Worm (Caenorhabditis elegans) whole organism, mixed stage, embryonic: Measurements from ENCODE around the gene osm-6.

Source experiments
- M03D4.4 ChIP-seq: sonication (generic microtip); optimal IDR thresholded peaks from 2 replicates; lab custom pipeline; 2017; ENCODE audit warnings: mild to moderate bottlenecking, missing genetic modification characterization, missing compliant biosample characterization
- bed-3 ChIP-seq: fragments of 200-800 bp; sonication (Bioruptor generic); optimal IDR thresholded peaks from 3 replicates; lab custom pipeline; 2018; ENCODE audit warnings: mild to moderate bottlenecking, missing genetic modification characterization, moderate library complexity, missing compliant biosample characterization
- blmp-1 ChIP-seq: fragments of 150-350 bp; optimal IDR thresholded peaks from 2 replicates; lab custom pipeline; 2014; ENCODE audit warnings: missing biosample characterization, missing genetic modification characterization
- ceh-39 ChIP-seq: fragments of 150-350 bp; optimal IDR thresholded peaks from 2 replicates; lab custom pipeline; 2014; ENCODE audit warnings: missing biosample characterization, missing genetic modification characterization
- ceh-43 ChIP-seq: fragments of 200-800 bp; sonication (Bioruptor generic); optimal IDR thresholded peaks from 2 replicates; lab custom pipeline; 2018; ENCODE audit warnings: mild to moderate bottlenecking, missing genetic modification characterization, moderate library complexity, missing compliant biosample characterization
- ceh-83 ChIP-seq: fragments of 200-800 bp; sonication (Bioruptor generic); optimal IDR thresholded peaks from 2 replicates; lab custom pipeline; 2018; ENCODE audit warnings: mild to moderate bottlenecking, missing genetic modification characterization, missing compliant biosample characterization
- cnd-1 ChIP-seq: fragments of 200-800 bp; sonication (Bioruptor generic); optimal IDR thresholded peaks from 2 replicates; lab custom pipeline; 2018; ENCODE audit warnings: mild to moderate bottlenecking, missing genetic modification characterization, missing compliant biosample characterization
- elt-1 ChIP-seq: sonication (generic microtip); optimal IDR thresholded peaks from 2 replicates; lab custom pipeline; 2017; ENCODE audit warnings: missing genetic modification characterization, mild to moderate bottlenecking, missing compliant biosample characterization, antibody characterized with exemption, moderate library complexity, borderline replicate concordance; ENCODE audit not compliant: insufficient read depth
- elt-3 ChIP-seq: fragments of 150-350 bp; optimal IDR thresholded peaks from 2 replicates; lab custom pipeline; 2014; ENCODE audit warnings: missing biosample characterization, missing genetic modification characterization
- flh-1 ChIP-seq: fragments of 200-800 bp; sonication (Bioruptor generic); optimal IDR thresholded peaks from 2 replicates; lab custom pipeline; 2018; ENCODE audit warnings: mild to moderate bottlenecking, missing genetic modification characterization, moderate library complexity, missing compliant biosample characterization
- ham-2 ChIP-seq: fragments of 200-800 bp; sonication (Bioruptor generic); optimal IDR thresholded peaks from 2 replicates; lab custom pipeline; 2018; ENCODE audit warnings: mild to moderate bottlenecking, missing genetic modification characterization, missing compliant biosample characterization
- hlh-1 ChIP-seq: fragments of 150-350 bp; optimal IDR thresholded peaks from 2 replicates; lab custom pipeline; 2014; ENCODE audit warnings: missing biosample characterization, missing genetic modification reagents, missing genetic modification characterization
- lin-13 ChIP-seq: fragments of 150-350 bp; optimal IDR thresholded peaks from 2 replicates; lab custom pipeline; 2014; ENCODE audit warnings: missing biosample characterization, missing genetic modification characterization
- lin-32 ChIP-seq: fragments of 200-800 bp; sonication (Bioruptor generic); optimal IDR thresholded peaks from 2 replicates; lab custom pipeline; 2018; ENCODE audit warnings: mild to moderate bottlenecking, missing genetic modification characterization, missing compliant biosample characterization
- lsy-2 ChIP-seq: fragments of 150-350 bp; optimal IDR thresholded peaks from 2 replicates; lab custom pipeline; 2014; ENCODE audit warnings: missing biosample characterization, missing genetic modification characterization
- nhr-237 ChIP-seq: fragments of 150-350 bp; optimal IDR thresholded peaks from 2 replicates; lab custom pipeline; 2014; ENCODE audit warnings: missing biosample characterization, missing genetic modification characterization
- nhr-76 ChIP-seq: sonication (generic microtip); optimal IDR thresholded peaks from 2 replicates; lab custom pipeline; 2017; ENCODE audit warnings: missing biosample characterization, missing genetic modification characterization
- snpc-4 ChIP-seq: fragments of 150-350 bp; optimal IDR thresholded peaks from 2 replicates; lab custom pipeline; 2014; ENCODE audit warnings: missing biosample characterization, missing genetic modification characterization
- unc-120 ChIP-seq: sonication (generic microtip); optimal IDR thresholded peaks from 2 replicates; lab custom pipeline; 2017; ENCODE audit warnings: missing genetic modification characterization, missing compliant biosample characterization; ENCODE audit not compliant: poor library complexity, severe bottlenecking
- unc-39 ChIP-seq: fragments of 150-350 bp; optimal IDR thresholded peaks from 2 replicates; lab custom pipeline; 2014; ENCODE audit warnings: missing biosample characterization, missing genetic modification characterization
- unc-62 ChIP-seq: fragments of 150-350 bp; optimal IDR thresholded peaks from 2 replicates; lab custom pipeline; 2014; ENCODE audit warnings: missing biosample characterization, missing genetic modification reagents, missing genetic modification characterization
- zip-8 ChIP-seq: fragments of 150-350 bp; optimal IDR thresholded peaks from 2 replicates; lab custom pipeline; 2014; ENCODE audit warnings: missing biosample characterization, missing genetic modification characterization
- ztf-11 ChIP-seq: fragments of 150-350 bp; optimal IDR thresholded peaks from 2 replicates; lab custom pipeline; 2014; ENCODE audit warnings: missing biosample characterization, missing genetic modification characterization

Gene osm-6

DNA sequence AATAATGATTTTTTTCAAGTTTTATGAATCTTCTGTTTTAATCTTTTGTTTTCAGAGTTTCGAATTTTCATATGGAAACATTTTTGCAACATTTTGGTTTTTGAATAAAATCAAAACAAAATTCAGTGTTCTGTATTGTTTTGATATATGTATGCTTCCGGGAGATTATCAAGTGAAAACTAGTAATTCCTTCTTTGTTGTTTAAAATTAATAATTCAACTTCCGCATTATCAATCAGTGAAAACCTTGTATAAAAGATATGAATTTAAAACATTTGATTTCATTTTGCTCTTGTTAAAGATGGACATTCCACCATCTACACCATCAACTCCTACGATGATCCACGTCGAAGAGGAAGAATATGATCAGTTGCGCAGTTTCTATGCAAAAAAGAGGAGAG lies 47.5 kb downstream of the osm-6 start, which contains the start of gene sulp-5:
sulp-5 (plus strand) TSS at position 301 of the 400 bp plus-strand sequence.
- no peak for TF ChIP-seq lin-13 (tag; lab: Kevin White, UChicago)
- TF ChIP-seq flh-1: no peak
- TF ChIP-seq unc-120 (tag; lab: Kevin White, UChicago): no peak
- TF ChIP-seq elt-3 (tag; lab: Kevin White, UChicago): no peak
- TF ChIP-seq nhr-76 (tag; lab: Kevin White, UChicago): no peak
- no peak for TF ChIP-seq lsy-2 (tag; lab: Kevin White, UChicago)
- no peak for TF ChIP-seq ztf-11
- TF ChIP-seq ceh-43 (GFP tag; lab: Kevin White, UChicago): no peak
- no peak for TF ChIP-seq unc-62 (GFP tag; lab: Kevin White, UChicago)
- TF ChIP-seq elt-1 (tag; lab: Kevin White, UChicago): no peak
- no peak for TF ChIP-seq M03D4.4
- TF ChIP-seq cnd-1 (tag; lab: Kevin White, UChicago): no peak
- TF ChIP-seq ceh-39 (tag; lab: Kevin White, UChicago): no peak
- TF ChIP-seq ham-2 (GFP tag; lab: Kevin White, UChicago): no peak

DNA sequence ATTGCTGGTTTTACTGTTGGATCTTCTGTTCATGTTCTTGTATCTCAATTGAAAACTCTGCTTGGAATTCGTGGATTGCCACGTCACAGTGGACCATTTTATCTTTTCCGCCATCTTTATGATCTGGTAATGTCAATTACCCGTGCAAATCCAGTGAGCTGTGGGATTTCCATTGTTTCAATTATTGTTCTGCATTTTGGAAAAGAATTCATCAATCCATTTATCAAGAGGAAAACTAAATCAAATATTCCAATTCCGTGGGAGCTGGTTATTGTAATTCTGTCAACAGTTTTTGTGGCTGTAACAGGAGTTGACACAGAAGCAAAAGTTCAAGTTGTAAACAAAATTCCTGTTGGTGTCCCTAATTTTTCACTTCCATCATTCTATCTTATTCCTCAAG lies 50.6 kb downstream of the osm-6 start:
- TF ChIP-seq ceh-43 (GFP tag; lab: Kevin White, UChicago) (no peak), zip-8 (tag; lab: Kevin White, UChicago) (no peak), ceh-39 (tag; lab: Kevin White, UChicago) (no peak), bed-3 (GFP tag; lab: Kevin White, UChicago) (no peak), nhr-237 (tag; lab: Kevin White, UChicago) (no peak), blmp-1 (tag; lab: Kevin White, UChicago) (no peak), ceh-83 (GFP tag; lab: Kevin White, UChicago) (no peak), unc-39 (tag; lab: Kevin White, UChicago) (no peak), M03D4.4 (no peak), elt-3 (tag; lab: Kevin White, UChicago) (no peak), hlh-1 (tag; lab: Kevin White, UChicago) (no peak)
- TF ChIP-seq, all 35 proteins: peak for 0

DNA sequence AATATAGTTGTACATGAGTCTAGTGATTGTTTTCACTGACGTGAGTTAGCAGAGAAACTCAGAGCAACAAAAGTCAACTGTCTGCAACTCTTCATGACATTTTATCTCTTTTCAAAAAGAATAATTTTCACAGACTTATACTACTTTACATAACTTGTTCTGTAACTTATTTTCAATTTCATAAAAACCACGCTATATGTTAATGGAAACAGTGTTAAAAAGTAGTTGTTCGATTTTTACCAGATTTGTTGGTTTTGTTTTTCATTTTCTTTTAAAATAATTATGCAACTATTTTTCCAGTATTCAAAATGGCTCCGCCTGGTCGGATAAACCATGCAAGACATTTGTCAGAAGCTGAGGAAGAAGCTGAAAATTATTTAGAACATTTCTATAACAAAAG lies 52.2 kb downstream of the osm-6 start, which contains the start of gene sulp-4:
sulp-4 (plus strand) TSS at position 301 of the 400 bp plus-strand sequence.
- TF ChIP-seq nhr-237 (tag; lab: Kevin White, UChicago) (no peak), ztf-11 (no peak), hlh-1 (tag; lab: Kevin White, UChicago) (no peak), lin-32 (GFP tag; lab: Kevin White, UChicago) (no peak), elt-1 (tag; lab: Kevin White, UChicago) (no peak), ceh-83 (GFP tag; lab: Kevin White, UChicago) (no peak), cnd-1 (tag; lab: Kevin White, UChicago) (no peak), snpc-4 (tag; lab: Kevin White, UChicago) (no peak)
